Fruit fly (Drosophila melanogaster) whole organism, pupa: Measurements from ENCODE around the gene qm.

ENCODE experiments used
- CG12605 ChIP-seq: fragments of 200-800 bp; sonication (Bioruptor generic); IDR thresholded peaks from 2 replicates; pipeline ENCODE4 v1.3.6; 2022; ENCODE audit warnings: missing biosample characterization, missing genetic modification characterization
- CG14655 ChIP-seq: fragments of 200-800 bp; sonication (Bioruptor generic); optimal IDR thresholded peaks from 3 replicates; lab custom pipeline; 2017; ENCODE audit warnings: mild to moderate bottlenecking, missing biosample characterization, missing genetic modification reagents, missing genetic modification characterization
- CG15710 ChIP-seq: fragments of 200-800 bp; sonication (Bioruptor generic); optimal IDR thresholded peaks from 2 replicates; lab custom pipeline; 2018; ENCODE audit warnings: missing biosample characterization, mild to moderate bottlenecking, missing genetic modification characterization, moderate library complexity
- CG17806 ChIP-seq: fragments of 200-800 bp; sonication (Bioruptor generic); optimal IDR thresholded peaks from 2 replicates; lab custom pipeline; 2018; ENCODE audit warnings: missing biosample characterization, mild to moderate bottlenecking, missing genetic modification characterization, moderate library complexity
- CG34367 ChIP-seq: fragments of 200-800 bp; sonication (Bioruptor generic); optimal IDR thresholded peaks from 2 replicates; lab custom pipeline; 2018; ENCODE audit warnings: missing biosample characterization, mild to moderate bottlenecking, missing genetic modification characterization
- CG4496 ChIP-seq: fragments of 200-800 bp; sonication (Bioruptor generic); IDR thresholded peaks from 3 replicates; pipeline ENCODE4 v1.3.6; 2022; ENCODE audit warnings: missing biosample characterization, missing genetic modification characterization
- CG8159 ChIP-seq: fragments of 200-800 bp; sonication (Bioruptor generic); optimal IDR thresholded peaks from 3 replicates; lab custom pipeline; 2018; ENCODE audit warnings: missing biosample characterization, mild to moderate bottlenecking, missing genetic modification characterization, moderate library complexity
- CG9948 ChIP-seq: fragments of 200-800 bp; sonication (Bioruptor generic); optimal IDR thresholded peaks from 2 replicates; lab custom pipeline; 2018; ENCODE audit warnings: missing biosample characterization, mild to moderate bottlenecking, missing genetic modification characterization, moderate library complexity
- D1 ChIP-seq: fragments of 200-800 bp; sonication (Bioruptor generic); optimal IDR thresholded peaks from 2 replicates; lab custom pipeline; 2018; ENCODE audit warnings: missing biosample characterization, mild to moderate bottlenecking, missing genetic modification characterization, moderate library complexity
- EcR ChIP-seq: fragments of 200-800 bp; sonication (Bioruptor generic); optimal IDR thresholded peaks from 3 replicates; lab custom pipeline; 2019; ENCODE audit warnings: missing biosample characterization, missing genetic modification characterization, mild to moderate bottlenecking, moderate library complexity, missing genetic modification reagents
- Pif1A ChIP-seq: fragments of 200-800 bp; sonication (Bioruptor generic); optimal IDR thresholded peaks from 3 replicates; lab custom pipeline; 2016; ENCODE audit warnings: missing biosample characterization, missing genetic modification characterization
- Pif1B ChIP-seq: fragments of 200-800 bp; sonication (Bioruptor generic); optimal IDR thresholded peaks from 3 replicates; lab custom pipeline; 2016; ENCODE audit warnings: missing biosample characterization, missing genetic modification characterization
- Snoo ChIP-seq: fragments of 200-800 bp; sonication (Bioruptor generic); optimal IDR thresholded peaks from 3 replicates; lab custom pipeline; 2017; ENCODE audit warnings: missing biosample characterization, mild to moderate bottlenecking, missing genetic modification characterization, inconsistent platforms
- rn ChIP-seq: fragments of 200-800 bp; sonication (Bioruptor generic); IDR thresholded peaks from 2 replicates; pipeline ENCODE4 v1.3.6; 2022; ENCODE audit warnings: missing biosample characterization, missing genetic modification characterization

DNA sequence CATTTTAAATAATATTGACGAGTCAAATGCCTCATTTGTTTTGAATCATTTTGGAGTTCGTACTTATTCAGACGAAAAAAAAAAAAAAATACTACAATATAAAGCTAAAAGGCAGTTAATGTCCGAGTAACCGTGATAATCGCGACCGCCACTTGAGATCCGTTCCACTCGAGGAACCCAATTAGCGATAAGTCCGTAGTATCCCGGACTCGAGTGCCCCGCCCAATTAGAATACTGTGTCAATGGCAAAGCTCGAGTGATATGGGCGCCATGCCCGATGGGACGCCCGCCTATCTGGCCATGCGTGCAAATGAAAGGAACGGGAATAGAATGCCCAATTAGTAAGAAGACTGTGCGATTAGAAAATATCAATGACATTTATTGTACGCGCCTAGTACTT is 53.9 kb downstream of the qm start:
- TF ChIP-seq Pif1A (GFP tag; lab: Kevin White, UChicago) (no peak), Snoo (tag; lab: Kevin White, UChicago) (no peak), CG14655 (GFP tag; lab: Kevin White, UChicago) (no peak), CG12605 (GFP tag; lab: Robert Waterston, UW) (no peak), CG34367 (tag; lab: Kevin White, UChicago) (no peak), CG8159 (tag; lab: Kevin White, UChicago) (no peak), CG17806 (tag; lab: Kevin White, UChicago) (no peak), D1 (no peak), CG4496 (GFP tag; lab: Robert Waterston, UW) (no peak), Pif1B (GFP tag; lab: Kevin White, UChicago) (no peak), EcR (no peak), CG15710 (tag; lab: Kevin White, UChicago) (no peak), CG9948 (tag; lab: Kevin White, UChicago) (no peak), rn (GFP tag; lab: Robert Waterston, UW) (no peak)
